Worm (Caenorhabditis elegans) whole organism, late embryonic: ENCODE measurements around the gene rpl-11.2.

Experiments
- ama-1 ChIP-seq: fragments of 150-350 bp; optimal IDR thresholded peaks from 2 replicates; lab custom pipeline; 2014
- ceh-19 ChIP-seq: fragments of 200-800 bp; sonication (Bioruptor generic); optimal IDR thresholded peaks from 2 replicates; lab custom pipeline; 2018; ENCODE audit warnings: mild to moderate bottlenecking, missing genetic modification characterization, missing compliant biosample characterization
- elt-4 ChIP-seq: sonication (generic microtip); optimal IDR thresholded peaks from 2 replicates; lab custom pipeline; 2016; ENCODE audit warnings: missing genetic modification characterization, missing compliant biosample characterization
- ets-4 ChIP-seq: sonication (generic microtip); optimal IDR thresholded peaks from 2 replicates; lab custom pipeline; 2016; ENCODE audit warnings: missing genetic modification characterization, missing compliant biosample characterization
- hlh-8 ChIP-seq: sonication (generic microtip); optimal IDR thresholded peaks from 2 replicates; lab custom pipeline; 2016; ENCODE audit warnings: missing genotype, missing genetic modification characterization, missing compliant biosample characterization
- npax-4 ChIP-seq: sonication (generic microtip); optimal IDR thresholded peaks from 2 replicates; lab custom pipeline; 2016; ENCODE audit warnings: missing genetic modification characterization, missing compliant biosample characterization
- syd-9 ChIP-seq: sonication (generic microtip); optimal IDR thresholded peaks from 2 replicates; lab custom pipeline; 2016; ENCODE audit warnings: mild to moderate bottlenecking, missing genetic modification characterization, moderate library complexity, missing compliant biosample characterization
- zip-5 ChIP-seq: sonication (generic microtip); optimal IDR thresholded peaks from 2 replicates; lab custom pipeline; 2016; ENCODE audit warnings: missing genetic modification characterization, missing compliant biosample characterization

- TF ChIP-seq syd-9 (tag; lab: Kevin White, UChicago) = no peak
- TF ChIP-seq elt-4 (tag; lab: Kevin White, UChicago) = no peak
- no peak for TF ChIP-seq ama-1 (lab: Kevin White, UChicago)
- TF ChIP-seq ets-4 (tag; lab: Kevin White, UChicago) = no peak
- no peak for TF ChIP-seq npax-4 (tag; lab: Kevin White, UChicago)
- no peak for TF ChIP-seq hlh-8 (tag; lab: Kevin White, UChicago)
- no peak for TF ChIP-seq zip-5
- no peak for TF ChIP-seq ceh-19 (GFP tag; lab: Kevin White, UChicago)
Measured at ce11 chrX:2212712-2213111, 29.7 kb downstream of the rpl-11.2 start.
